Worm (Caenorhabditis elegans): Measurements from ENCODE around the gene F58H1.7.

Gene F58H1.7

DNA sequence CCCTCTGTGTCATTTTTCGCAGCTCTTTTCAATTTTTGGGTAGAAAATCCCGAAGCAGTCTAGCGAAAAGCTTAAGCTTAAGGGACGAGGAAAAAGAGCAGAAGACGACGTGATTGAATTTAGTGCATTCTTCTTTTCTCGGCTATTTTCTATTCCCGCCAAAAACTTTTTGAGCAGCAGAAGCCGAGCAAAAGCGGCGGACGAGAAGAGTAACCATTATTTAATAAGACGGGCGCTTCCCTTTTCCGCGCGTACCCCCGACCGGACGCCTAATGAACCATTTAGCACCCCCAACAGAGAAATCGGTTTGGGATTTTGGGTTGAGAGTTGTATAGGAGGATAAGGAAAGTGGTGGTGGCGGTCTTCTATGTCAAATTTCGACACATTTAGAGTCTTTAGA lies 11.0 kb downstream of the F58H1.7 start:
- TF ChIP-seq pbrm-1 (GFP tag; IDR thresholded peaks at IDR 0.05) (no peak), zfh-2 (GFP tag; conservative IDR thresholded peaks at IDR 0.05) (no peak; the same call in 1 of the 2 replicates), madf-10 (tag; optimal IDR thresholded peaks at IDR 0.05) (no peak), egl-44 (GFP tag; IDR thresholded peaks at IDR 0.05) (no peak)

DNA sequence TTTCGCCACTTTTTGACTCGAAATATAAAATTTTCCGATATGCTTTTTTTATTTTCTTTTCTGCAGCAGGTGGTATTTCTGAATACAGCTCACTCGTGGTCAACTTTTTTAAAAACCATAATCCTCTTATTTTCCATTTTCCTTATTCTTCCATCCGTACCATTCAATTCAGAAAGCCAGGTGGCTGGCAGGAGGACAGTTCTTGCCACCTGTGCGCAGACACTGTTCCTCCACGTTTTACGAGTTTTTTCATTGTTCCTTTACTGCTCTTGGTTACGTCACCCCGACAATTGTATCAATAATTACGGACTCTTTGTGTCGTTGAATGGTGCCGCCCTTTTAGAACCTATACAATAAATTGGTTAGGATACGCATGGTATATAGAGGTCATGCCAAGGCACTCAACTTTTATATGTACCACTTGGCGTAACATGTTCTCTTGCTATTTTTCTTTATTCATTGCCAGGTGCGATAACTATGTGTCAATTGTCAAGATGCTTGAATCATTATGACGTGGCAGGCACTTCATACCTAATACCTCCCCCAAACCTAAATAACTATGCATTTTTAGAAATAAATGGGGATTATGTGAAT lies 11.7 kb downstream of the F58H1.7 start:
- TF ChIP-seq B0261.1 (tag; optimal IDR thresholded peaks at IDR 0.05): no peak
- TF ChIP-seq hsf-1 (GFP tag; IDR thresholded peaks at IDR 0.05): no peak
- TF ChIP-seq sdz-38 (tag; optimal IDR thresholded peaks at IDR 0.05): no peak
- TF ChIP-seq ccch-3 (GFP tag; optimal IDR thresholded peaks at IDR 0.05): no peak
- TF ChIP-seq nhr-80 (tag; optimal IDR thresholded peaks at IDR 0.05): no peak
- no peak for TF ChIP-seq ama-1 (optimal IDR thresholded peaks at IDR 0.05)
- no peak for TF ChIP-seq ama-1 (GFP tag; optimal IDR thresholded peaks at IDR 0.05)
- no peak for TF ChIP-seq aptf-3 (GFP tag; IDR thresholded peaks at IDR 0.05)
- no peak for TF ChIP-seq ekl-4 (GFP tag; IDR thresholded peaks at IDR 0.05)

DNA sequence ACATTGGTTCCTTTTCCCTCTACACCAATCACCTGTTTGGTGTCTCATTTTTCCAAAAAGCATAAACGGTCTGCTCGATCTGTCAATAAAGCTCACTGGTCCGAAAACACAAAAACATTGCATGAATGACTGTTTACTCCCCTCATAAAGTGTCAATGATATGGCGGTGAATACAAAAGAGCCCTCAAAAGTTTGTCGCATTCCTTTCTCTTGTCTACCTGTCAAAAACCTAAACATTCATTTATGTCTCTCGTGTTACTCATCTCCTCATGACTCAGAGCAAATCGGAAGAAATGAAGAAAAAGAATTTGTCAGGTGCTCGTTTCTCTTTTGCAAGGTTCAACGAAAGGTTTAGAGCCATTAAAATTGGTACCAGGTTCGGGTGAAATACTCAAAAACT lies 13.4 kb downstream of the F58H1.7 start:
- no peak for TF ChIP-seq rpc-1 (optimal IDR thresholded peaks at IDR 0.05)
- no peak for TF ChIP-seq rpc-1 (tag; optimal IDR thresholded peaks at IDR 0.05)
- no peak for TF ChIP-seq mel-28 (tag; optimal IDR thresholded peaks at IDR 0.05; ENCODE audit: borderline replicate concordance)
- no peak for TF ChIP-seq B0336.3 (GFP tag; IDR thresholded peaks at IDR 0.05)
- no peak for TF ChIP-seq F49E8.2 (tag; optimal IDR thresholded peaks at IDR 0.05; ENCODE audit: insufficient read depth)
- no peak for TF ChIP-seq zim-3 (tag; optimal IDR thresholded peaks at IDR 0.05)
- no peak for TF ChIP-seq ceh-27 (GFP tag; optimal IDR thresholded peaks at IDR 0.05)
- TF ChIP-seq nhr-27 (tag; optimal IDR thresholded peaks at IDR 0.05): no peak
- TF ChIP-seq egrh-3 (GFP tag; IDR thresholded peaks at IDR 0.05): no peak
- TF ChIP-seq atf-7 (tag; optimal IDR thresholded peaks at IDR 0.05): no peak
- no peak for TF ChIP-seq unc-130 (GFP tag; optimal IDR thresholded peaks at IDR 0.05)
- TF ChIP-seq C17E4.6 (GFP tag; IDR thresholded peaks at IDR 0.05): no peak

DNA sequence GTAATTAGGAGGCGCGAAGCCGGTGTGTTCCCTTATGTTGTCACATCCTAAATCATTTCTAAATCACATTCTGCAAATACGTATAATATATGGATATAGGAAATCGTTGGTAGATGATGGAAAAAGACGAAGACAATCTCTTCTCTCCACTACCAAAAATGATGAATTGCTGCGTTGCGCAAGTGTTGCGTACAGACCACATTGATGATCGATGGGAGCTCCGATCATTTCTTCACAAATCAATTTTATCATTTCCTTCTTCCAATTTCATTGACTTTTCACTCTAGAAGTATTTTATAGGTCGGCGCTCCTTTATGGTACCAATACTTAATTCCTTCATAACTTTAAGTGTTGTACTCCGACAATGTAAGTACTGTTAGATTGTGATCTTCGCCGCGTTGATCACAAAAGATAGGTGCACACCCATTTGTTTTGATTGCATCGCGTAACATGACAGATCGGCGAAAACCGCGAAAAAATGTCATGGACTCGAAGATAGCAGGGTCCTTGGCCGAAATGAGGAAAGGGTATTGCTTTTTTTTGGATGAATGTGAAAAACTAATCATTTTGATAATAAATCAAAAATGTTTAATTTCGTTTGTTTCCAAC lies 15.0 kb downstream of the F58H1.7 start:
- TF ChIP-seq nhr-120 (GFP tag; IDR thresholded peaks at IDR 0.05) (no peak), sdz-38 (tag; optimal IDR thresholded peaks at IDR 0.05) (no peak), mes-4 (tag; optimal IDR thresholded peaks at IDR 0.05) (no peak), ztf-28 (GFP tag; IDR thresholded peaks at IDR 0.05) (no peak), F33H1.4 (GFP tag; IDR thresholded peaks at IDR 0.05) (no peak)

DNA sequence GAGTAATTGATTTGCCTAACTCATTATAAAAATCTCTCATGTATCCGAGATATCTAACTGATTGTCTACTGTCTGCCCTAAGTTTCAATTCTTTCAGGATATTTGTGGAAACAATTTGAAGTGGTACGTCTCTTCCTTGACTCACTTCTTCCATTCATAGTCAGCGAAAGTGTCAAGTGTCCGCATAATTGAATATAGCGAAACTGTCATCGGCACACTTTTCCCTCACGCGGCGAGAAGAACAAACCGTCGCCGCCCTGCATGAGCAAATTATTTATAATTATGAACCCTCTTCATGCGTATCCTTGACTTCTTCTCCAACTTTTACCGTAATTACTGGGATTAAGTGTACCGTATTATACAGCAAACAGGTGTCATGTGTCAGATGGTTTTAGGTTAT lies 16.0 kb downstream of the F58H1.7 start:
- no peak for TF ChIP-seq sdz-38 (tag; optimal IDR thresholded peaks at IDR 0.05)
- no peak for TF ChIP-seq nfya-1 (tag; optimal IDR thresholded peaks at IDR 0.05; ENCODE audit: borderline replicate concordance, insufficient read depth)
- no peak for TF ChIP-seq hsf-1 (GFP tag; IDR thresholded peaks at IDR 0.05)
- no peak for TF ChIP-seq ztf-22 (GFP tag; optimal IDR thresholded peaks at IDR 0.05)
- TF ChIP-seq zim-3 (tag; optimal IDR thresholded peaks at IDR 0.05): no peak
- TF ChIP-seq rpc-1 (optimal IDR thresholded peaks at IDR 0.05): no peak
- TF ChIP-seq rpc-1 (tag; optimal IDR thresholded peaks at IDR 0.05): no peak
- TF ChIP-seq rec-8 (tag; optimal IDR thresholded peaks at IDR 0.05): no peak
- TF ChIP-seq die-1 (tag; optimal IDR thresholded peaks at IDR 0.05): no peak
- no peak for TF ChIP-seq snpc-4 (GFP tag; optimal IDR thresholded peaks at IDR 0.05)
- no peak for TF ChIP-seq snpc-4 (tag; optimal IDR thresholded peaks at IDR 0.05)
- TF ChIP-seq egl-44 (GFP tag; IDR thresholded peaks at IDR 0.05): no peak
- no peak for TF ChIP-seq unc-130 (GFP tag; optimal IDR thresholded peaks at IDR 0.05)
- no peak for TF ChIP-seq Y79H2A.3 (GFP tag; conservative IDR thresholded peaks at IDR 0.05)
- TF ChIP-seq mel-28 (tag; optimal IDR thresholded peaks at IDR 0.05; ENCODE audit: borderline replicate concordance): no peak
- no peak for TF ChIP-seq rcor-1 (GFP tag; IDR thresholded peaks at IDR 0.05)
- no peak for TF ChIP-seq nfyb-1 (GFP tag; IDR thresholded peaks at IDR 0.05)
- no peak for TF ChIP-seq snpc-1.1 (tag; optimal IDR thresholded peaks at IDR 0.05; ENCODE audit: insufficient read depth)
- no peak for TF ChIP-seq lin-54 (GFP tag; optimal IDR thresholded peaks at IDR 0.05)
- no peak for TF ChIP-seq K12H6.12 (tag; optimal IDR thresholded peaks at IDR 0.05)
- TF ChIP-seq him-1 (tag; optimal IDR thresholded peaks at IDR 0.05): no peak
